Worm (Caenorhabditis elegans) whole organism, L3 larva: ENCODE results near the gene mrpl-44.

Experiments used
- ama-1 ChIP-seq: fragments of 150-350 bp; optimal IDR thresholded peaks from 2 replicates; lab custom pipeline; 2018
- ceh-16 ChIP-seq: sonication (generic microtip); optimal IDR thresholded peaks from 2 replicates; lab custom pipeline; 2017; ENCODE audit warnings: missing biosample characterization, missing genetic modification characterization
- ceh-28 ChIP-seq: fragments of 150-350 bp; optimal IDR thresholded peaks from 2 replicates; lab custom pipeline; 2014; ENCODE audit warnings: missing biosample characterization, missing genetic modification reagents, missing genetic modification characterization
- ceh-82 ChIP-seq: fragments of 150-350 bp; optimal IDR thresholded peaks from 2 replicates; lab custom pipeline; 2014; ENCODE audit warnings: missing biosample characterization, missing genetic modification characterization
- ceh-9 ChIP-seq: sonication (generic microtip); optimal IDR thresholded peaks from 2 replicates; lab custom pipeline; 2018; ENCODE audit warnings: missing biosample characterization, missing genetic modification characterization
- daf-12 ChIP-seq: fragments of 150-350 bp; optimal IDR thresholded peaks from 2 replicates; lab custom pipeline; 2014; ENCODE audit warnings: missing biosample characterization, missing genetic modification reagents, missing genetic modification characterization
- egl-27 ChIP-seq: sonication (generic microtip); optimal IDR thresholded peaks from 4 replicates; lab custom pipeline; 2017; ENCODE audit warnings: missing biosample characterization, missing genetic modification reagents, missing genetic modification characterization
- egl-5 ChIP-seq: fragments of 150-350 bp; optimal IDR thresholded peaks from 2 replicates; lab custom pipeline; 2017; ENCODE audit warnings: missing biosample characterization, missing genetic modification reagents, missing genetic modification characterization, inconsistent platforms
- elt-1 ChIP-seq: fragments of 150-350 bp; optimal IDR thresholded peaks from 2 replicates; lab custom pipeline; 2014; ENCODE audit warnings: missing biosample characterization, missing genetic modification characterization
- elt-3 ChIP-seq, 3 experiments: fragments of 150-350 bp in 1 of 3; sonication (generic microtip) in 2 of 3; optimal IDR thresholded peaks; 2 replicates in 2 of 3; 4 replicates in 1 of 3; lab custom pipeline; 2014 to 2017; ENCODE audit warnings: missing biosample characterization in 3 of 3, missing genetic modification characterization in 3 of 3
- fkh-2 ChIP-seq: fragments of 150-350 bp; optimal IDR thresholded peaks from 2 replicates; lab custom pipeline; 2014; ENCODE audit warnings: missing biosample characterization, missing genetic modification reagents, missing genetic modification characterization
- fos-1 ChIP-seq: fragments of 150-350 bp; optimal IDR thresholded peaks from 2 replicates; lab custom pipeline; 2014; ENCODE audit warnings: missing biosample characterization, missing genetic modification characterization
- hmg-11 ChIP-seq: sonication (generic microtip); optimal IDR thresholded peaks from 2 replicates; lab custom pipeline; 2016; ENCODE audit warnings: missing genetic modification characterization, missing compliant biosample characterization
- jun-1 ChIP-seq: fragments of 150-350 bp; optimal IDR thresholded peaks from 2 replicates; lab custom pipeline; 2014; ENCODE audit warnings: missing biosample characterization, missing genetic modification reagents, missing genetic modification characterization
- lin-39 ChIP-seq: fragments of 150-350 bp; optimal IDR thresholded peaks from 2 replicates; lab custom pipeline; 2018; ENCODE audit warnings: missing biosample characterization, missing genetic modification reagents, missing genetic modification characterization
- mml-1 ChIP-seq: fragments of 150-350 bp; sonication (generic microtip); optimal IDR thresholded peaks from 3 replicates; lab custom pipeline; 2014; ENCODE audit warnings: missing biosample characterization, missing genetic modification characterization
- nfya-1 ChIP-seq: sonication (generic microtip); optimal IDR thresholded peaks from 2 replicates; lab custom pipeline; 2017; ENCODE audit warnings: missing genetic modification characterization, mild to moderate bottlenecking, missing compliant biosample characterization, antibody characterized with exemption, moderate library complexity; ENCODE audit not compliant: insufficient read depth
- nhr-12 ChIP-seq: fragments of 150-350 bp; optimal IDR thresholded peaks from 2 replicates; lab custom pipeline; 2014; ENCODE audit warnings: missing biosample characterization, missing genetic modification characterization
- nhr-23 ChIP-seq: fragments of 150-350 bp; optimal IDR thresholded peaks from 2 replicates; lab custom pipeline; 2014; ENCODE audit warnings: missing biosample characterization, missing genetic modification reagents, missing genetic modification characterization
- nhr-25 ChIP-seq: sonication (generic microtip); optimal IDR thresholded peaks from 2 replicates; lab custom pipeline; 2017; ENCODE audit warnings: missing biosample characterization, missing genetic modification characterization
- nhr-76 ChIP-seq: fragments of 150-350 bp; sonication (generic microtip); optimal IDR thresholded peaks from 5 replicates; lab custom pipeline; 2014; ENCODE audit warnings: missing biosample characterization, missing genetic modification characterization
- nhr-77 ChIP-seq: fragments of 150-350 bp; optimal IDR thresholded peaks from 2 replicates; lab custom pipeline; 2014; ENCODE audit warnings: missing biosample characterization, missing genetic modification characterization
- pha-4 ChIP-seq: fragments of 150-350 bp; optimal IDR thresholded peaks from 2 replicates; lab custom pipeline; 2014; ENCODE audit warnings: missing biosample characterization, missing genetic modification reagents, missing genetic modification characterization
- pqm-1 ChIP-seq: fragments of 150-350 bp; optimal IDR thresholded peaks from 2 replicates; lab custom pipeline; 2017; ENCODE audit warnings: missing biosample characterization, missing genetic modification characterization, inconsistent platforms
- snpc-4 ChIP-seq: fragments of 150-350 bp; optimal IDR thresholded peaks from 2 replicates; lab custom pipeline; 2014; ENCODE audit warnings: missing biosample characterization, missing genetic modification characterization
- tbx-2 ChIP-seq: sonication (generic microtip); optimal IDR thresholded peaks from 2 replicates; lab custom pipeline; 2016; ENCODE audit warnings: mild to moderate bottlenecking, missing genetic modification characterization, missing compliant biosample characterization
- unc-39 ChIP-seq: sonication (generic microtip); optimal IDR thresholded peaks from 4 replicates; lab custom pipeline; 2017; ENCODE audit warnings: missing biosample characterization, missing genetic modification characterization
- unc-62 ChIP-seq: fragments of 150-350 bp; sonication (generic microtip); optimal IDR thresholded peaks from 4 replicates; lab custom pipeline; 2014; ENCODE audit warnings: missing biosample characterization, missing genetic modification reagents, missing genetic modification characterization
- zag-1 ChIP-seq: fragments of 150-350 bp; optimal IDR thresholded peaks from 2 replicates; lab custom pipeline; 2014; ENCODE audit warnings: missing biosample characterization, missing genetic modification characterization
- ztf-11 ChIP-seq: fragments of 150-350 bp; optimal IDR thresholded peaks from 2 replicates; lab custom pipeline; 2014; ENCODE audit warnings: missing biosample characterization, missing genetic modification characterization
- ztf-4 ChIP-seq: fragments of 150-350 bp; optimal IDR thresholded peaks from 2 replicates; lab custom pipeline; 2014; ENCODE audit warnings: missing biosample characterization, missing genetic modification characterization

The mrpl-44 gene

ce11 chrIII:9103643-9104042 is 14.5 kb upstream of the mrpl-44 start, which contains the start of gene dos-1:
Gene dos-1, plus strand, starts transcription at chrIII:9103943.
- TF ChIP-seq egl-27 (no peak), fkh-2 (tag; lab: Kevin White, UChicago) (no peak), nhr-76 (tag; lab: Kevin White, UChicago) (no peak), ceh-82 (tag; lab: Kevin White, UChicago) (no peak), unc-62 (GFP tag; lab: Kevin White, UChicago) (no peak), pqm-1 (no peak), lin-39 (no peak), snpc-4 (tag; lab: Kevin White, UChicago) (no peak), tbx-2 (no peak), unc-39 (tag; lab: Kevin White, UChicago) (no peak), ceh-28 (tag; lab: Kevin White, UChicago) (no peak), jun-1 (tag; lab: Kevin White, UChicago) (no peak), nhr-25 (no peak), hmg-11 (no peak), nfya-1 (tag; lab: Kevin White, UChicago) (no peak), elt-3 (tag; optimal IDR thresholded peaks at IDR 0.05; lab: Kevin White, UChicago) (no peak), fos-1 (tag; lab: Kevin White, UChicago) (no peak), ztf-4 (tag; lab: Kevin White, UChicago) (no peak), ceh-9 (tag; lab: Kevin White, UChicago) (no peak), ceh-16 (no peak)

- TF ChIP-seq nhr-77 (no peak), nhr-12 (tag; lab: Kevin White, UChicago) (no peak), mml-1 (tag; lab: Kevin White, UChicago) (no peak), ztf-11 (no peak), ztf-4 (tag; lab: Kevin White, UChicago) (no peak), elt-3 (tag; optimal IDR thresholded peaks at IDR 0.05; lab: Kevin White, UChicago) (no peak)
- TF ChIP-seq, all 47 proteins: peak for 0
These were observed 12.0 kb upstream of the mrpl-44 start, which contains the start of gene ZK507.1 for ce11 chrIII:9101212-9101611. Gene ZK507.1, minus strand, starts transcription at chrIII:9101312.

ce11 chrIII:9091392-9092291 is 2.5 kb upstream of the mrpl-44 start, which contains the start of gene glp-1:
Gene glp-1, plus strand, starts transcription at chrIII:9092241.
- TF ChIP-seq pha-4 (tag; lab: Kevin White, UChicago) (no peak), egl-5 (peak; percentile 68)

- peak; percentile 48 for TF ChIP-seq nfya-1 (tag; lab: Kevin White, UChicago)
- peak; percentile 53 for TF ChIP-seq egl-5
- TF ChIP-seq egl-27 = no peak
- peak; percentile 51 for TF ChIP-seq unc-62 (GFP tag; lab: Kevin White, UChicago)
- peak; percentile 94 for TF ChIP-seq lin-39
- TF ChIP-seq nhr-77 = no peak
- no peak for TF ChIP-seq daf-12 (tag; lab: Kevin White, UChicago)
- TF ChIP-seq elt-1 (tag; lab: Kevin White, UChicago) = peak; percentile 15
- TF ChIP-seq, all 47 proteins: peak for 5
These were observed 4.8 kb downstream of the mrpl-44 start for ce11 chrIII:9084329-9084728.

- TF ChIP-seq nhr-23 (tag; lab: Kevin White, UChicago) = no peak
- TF ChIP-seq unc-62 (GFP tag; lab: Kevin White, UChicago) = no peak
- no peak for TF ChIP-seq zag-1 (tag; lab: Kevin White, UChicago)
- TF ChIP-seq fkh-2 (tag; lab: Kevin White, UChicago) = no peak
- TF ChIP-seq ceh-82 (tag; lab: Kevin White, UChicago) = no peak
- TF ChIP-seq ama-1 (lab: Kevin White, UChicago) = no peak
- peak; percentile 72 for TF ChIP-seq egl-5
- TF ChIP-seq nfya-1 (tag; lab: Kevin White, UChicago) = peak; percentile 15
These were observed 6.1 kb downstream of the mrpl-44 start for ce11 chrIII:9083118-9083517.
